Worm (Caenorhabditis elegans): Measurements from ENCODE around the gene clec-218.

The clec-218 gene

ce11 chrV:8307681-8308080 is at the start of gene clec-218:
Gene clec-218, plus strand, starts transcription at chrV:8307942.
- TF ChIP-seq ceh-88 (GFP tag; IDR thresholded peaks at IDR 0.05): no peak
- no peak for TF ChIP-seq nhr-12 (tag; optimal IDR thresholded peaks at IDR 0.05)
- peak; percentile 78 for TF ChIP-seq elt-2 (tag; optimal IDR thresholded peaks at IDR 0.05)

ce11 chrV:8259016-8259415 is 48.7 kb upstream of the clec-218 start, which contains the start of gene C16D9.1:
Gene C16D9.1, plus strand, starts transcription at chrV:8259316.
- no peak for TF ChIP-seq elt-2 (tag; optimal IDR thresholded peaks at IDR 0.05)
- no peak for TF ChIP-seq unc-98 (GFP tag; IDR thresholded peaks at IDR 0.05)
- no peak for TF ChIP-seq irx-1 (tag; optimal IDR thresholded peaks at IDR 0.05)
- no peak for TF ChIP-seq snu-23 (GFP tag; optimal IDR thresholded peaks at IDR 0.05)
- TF ChIP-seq mab-9 (GFP tag; IDR thresholded peaks at IDR 0.05): no peak
- no peak for TF ChIP-seq isw-1 (GFP tag; IDR thresholded peaks at IDR 0.05)
- no peak for TF ChIP-seq nhr-71 (tag; optimal IDR thresholded peaks at IDR 0.05)
- TF ChIP-seq fos-1 (tag; optimal IDR thresholded peaks at IDR 0.05): no peak
- TF ChIP-seq elt-3 (tag; optimal IDR thresholded peaks at IDR 0.05): no peak
- no peak for TF ChIP-seq ztf-11 (tag; optimal IDR thresholded peaks at IDR 0.05)
- no peak for TF ChIP-seq nhr-20 (tag; optimal IDR thresholded peaks at IDR 0.05)
- TF ChIP-seq hlh-17 (GFP tag; optimal IDR thresholded peaks at IDR 0.05; ENCODE audit: borderline replicate concordance): no peak
- TF ChIP-seq rnt-1 (tag; optimal IDR thresholded peaks at IDR 0.05): no peak
- no peak for TF ChIP-seq nhr-47 (tag; optimal IDR thresholded peaks at IDR 0.05)

ce11 chrV:8262212-8262611 is 45.5 kb upstream of the clec-218 start:
- TF ChIP-seq lin-39 (tag; optimal IDR thresholded peaks at IDR 0.05): no peak
- TF ChIP-seq lin-14 (GFP tag; optimal IDR thresholded peaks at IDR 0.05): peak; percentile 13

- TF ChIP-seq hlh-4 (tag; optimal IDR thresholded peaks at IDR 0.05): peak; percentile 56
- TF ChIP-seq nhr-28 (tag; optimal IDR thresholded peaks at IDR 0.05): no peak
- TF ChIP-seq nhr-77 (tag; optimal IDR thresholded peaks at IDR 0.05): no peak
- no peak for TF ChIP-seq mab-9 (GFP tag; IDR thresholded peaks at IDR 0.05)
These were observed 44.3 kb upstream of the clec-218 start, which contains the start of gene C16D9.8 for ce11 chrV:8263466-8263865. Gene C16D9.8, minus strand, starts transcription at chrV:8263566.

ce11 chrV:8263941-8264340 is 43.8 kb upstream of the clec-218 start, which contains the start of gene C16D9.9:
Gene C16D9.9, plus strand, starts transcription at chrV:8264241.
- TF ChIP-seq efl-3 (GFP tag; optimal IDR thresholded peaks at IDR 0.05) (no peak), unc-86 (tag; optimal IDR thresholded peaks at IDR 0.05) (no peak), unc-98 (GFP tag; IDR thresholded peaks at IDR 0.05) (no peak), aha-1 (tag; optimal IDR thresholded peaks at IDR 0.05) (no peak), lsy-2 (tag; optimal IDR thresholded peaks at IDR 0.05) (no peak), nhr-84 (tag; optimal IDR thresholded peaks at IDR 0.05) (no peak), unc-62 (GFP tag; optimal IDR thresholded peaks at IDR 0.05) (no peak), nhr-12 (tag; optimal IDR thresholded peaks at IDR 0.05) (no peak), alr-1 (tag; optimal IDR thresholded peaks at IDR 0.05; ENCODE audit: borderline replicate concordance) (no peak), sox-4 (tag; optimal IDR thresholded peaks at IDR 0.05) (no peak), zag-1 (tag; optimal IDR thresholded peaks at IDR 0.05) (no peak), nhr-85 (tag) (no peak), elt-2 (tag; optimal IDR thresholded peaks at IDR 0.05) (no peak), fkh-4 (tag; optimal IDR thresholded peaks at IDR 0.05; ENCODE audit: borderline replicate concordance) (no peak), efl-1 (optimal IDR thresholded peaks at IDR 0.05) (no peak), efl-1 (GFP tag; optimal IDR thresholded peaks at IDR 0.05 in 1 of 2) (no peak)

ce11 chrV:8266232-8266631 is 41.5 kb upstream of the clec-218 start, which contains the start of gene F21F8.5:
Gene F21F8.5, minus strand, starts transcription at chrV:8266332.
- TF ChIP-seq hlh-17 (GFP tag; optimal IDR thresholded peaks at IDR 0.05; ENCODE audit: borderline replicate concordance) (no peak), aly-2 (tag; optimal IDR thresholded peaks at IDR 0.05) (no peak), ceh-88 (GFP tag; IDR thresholded peaks at IDR 0.05) (no peak), ama-1 (optimal IDR thresholded peaks at IDR 0.05) (no peak), nhr-77 (tag; optimal IDR thresholded peaks at IDR 0.05) (no peak), irx-1 (tag; optimal IDR thresholded peaks at IDR 0.05) (no peak), fkh-4 (tag; optimal IDR thresholded peaks at IDR 0.05; ENCODE audit: borderline replicate concordance) (no peak), fos-1 (tag; optimal IDR thresholded peaks at IDR 0.05) (no peak), unc-86 (tag; optimal IDR thresholded peaks at IDR 0.05) (no peak), aha-1 (tag; optimal IDR thresholded peaks at IDR 0.05) (no peak), alr-1 (tag; optimal IDR thresholded peaks at IDR 0.05; ENCODE audit: borderline replicate concordance) (no peak)

Measured in whole organism, L1 larva.